Fruit fly (Drosophila melanogaster) whole organism, prepupa: ENCODE results near the gene Shawl.

ENCODE experiments used
- CG9139 ChIP-seq: fragments of 200-800 bp; sonication (Bioruptor generic); optimal IDR thresholded peaks from 3 replicates; lab custom pipeline; 2017; ENCODE audit warnings: missing biosample characterization, mild to moderate bottlenecking, missing genetic modification characterization
- Ets21C ChIP-seq: fragments of 200-800 bp; sonication (Bioruptor generic); optimal IDR thresholded peaks from 3 replicates; lab custom pipeline; 2016; ENCODE audit warnings: missing biosample characterization, missing genetic modification characterization
- Lpt ChIP-seq: fragments of 200-800 bp; sonication (Bioruptor generic); optimal IDR thresholded peaks from 3 replicates; lab custom pipeline; 2016; ENCODE audit warnings: missing biosample characterization, missing genetic modification characterization

DNA sequence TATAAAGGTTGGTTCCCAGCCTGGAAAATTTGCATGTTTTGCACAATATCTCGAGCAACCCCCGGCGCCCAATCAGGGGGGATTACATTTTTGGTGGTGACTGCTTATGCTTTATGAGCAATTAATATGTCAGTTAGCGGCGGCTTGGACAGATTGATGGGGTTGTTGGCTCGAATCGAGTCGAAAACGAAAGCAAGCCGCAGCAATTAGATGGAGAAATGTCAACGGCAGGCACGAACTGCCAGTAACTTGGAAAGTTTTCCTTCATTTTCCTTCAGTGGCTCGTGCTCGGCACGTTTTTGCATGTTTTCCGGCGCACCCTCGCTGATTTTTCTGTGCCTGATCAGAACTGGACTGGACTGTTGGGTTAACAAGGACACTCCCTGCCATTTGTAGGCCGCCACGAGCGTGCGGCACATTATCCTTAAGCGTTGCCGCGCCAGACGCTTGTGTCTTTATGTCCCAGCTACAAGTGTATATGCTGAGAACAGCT is 27.9 kb upstream of the Shawl start:
- no peak for TF ChIP-seq Lpt (GFP tag; lab: Kevin White, UChicago)
- TF ChIP-seq Ets21C, result no peak
- no peak for TF ChIP-seq CG9139
